Worm (Caenorhabditis elegans) whole organism, L4/young adult: Measurements from ENCODE around the gene F16F9.4.

Experiments
- W03F9.2 ChIP-seq: fragments of 150-350 bp; optimal IDR thresholded peaks from 2 replicates; lab custom pipeline; 2014; ENCODE audit warnings: missing biosample characterization, missing genetic modification characterization
- dao-5 ChIP-seq: sonication (generic microtip); optimal IDR thresholded peaks from 2 replicates; lab custom pipeline; 2016; ENCODE audit warnings: missing genotype, missing genetic modification characterization, moderate library complexity, missing compliant biosample characterization
- him-1 ChIP-seq: sonication (generic microtip); optimal IDR thresholded peaks from 2 replicates; lab custom pipeline; 2016; ENCODE audit warnings: missing genotype, missing genetic modification reagents, missing genetic modification characterization, missing compliant biosample characterization

F16F9.4 gene

DNA sequence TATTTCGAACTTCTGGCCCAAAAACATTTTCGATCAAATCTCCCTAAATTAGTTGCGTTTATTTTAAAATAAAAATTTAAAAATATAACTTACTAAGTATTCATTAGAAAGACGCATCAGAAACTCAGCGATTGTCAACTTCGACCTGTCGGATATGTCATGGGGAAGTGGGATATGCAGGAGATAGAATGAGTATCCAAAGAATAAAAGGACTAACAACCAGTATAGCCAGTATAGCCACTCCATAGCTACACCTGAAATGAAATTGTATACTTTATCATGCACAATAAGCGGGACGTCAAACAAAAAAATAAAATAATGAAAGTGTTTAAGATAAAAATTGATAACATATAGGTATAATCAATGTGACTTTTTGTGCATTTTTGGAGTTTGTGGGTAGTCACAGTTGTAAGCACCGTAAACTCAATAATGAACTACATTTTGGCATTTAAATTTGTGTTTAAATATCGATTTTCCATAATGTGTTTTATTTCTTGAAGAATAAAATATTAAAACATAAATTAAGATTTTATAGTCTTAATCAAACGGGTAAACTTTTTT lies at the start of gene F16F9.4:
Gene F16F9.4 (minus strand): TSS at position 276 of the 561 bp plus-strand sequence.
- no peak for TF ChIP-seq dao-5 (tag; lab: Kevin White, UChicago)
- TF ChIP-seq him-1 (tag; lab: Kevin White, UChicago), result no peak

DNA sequence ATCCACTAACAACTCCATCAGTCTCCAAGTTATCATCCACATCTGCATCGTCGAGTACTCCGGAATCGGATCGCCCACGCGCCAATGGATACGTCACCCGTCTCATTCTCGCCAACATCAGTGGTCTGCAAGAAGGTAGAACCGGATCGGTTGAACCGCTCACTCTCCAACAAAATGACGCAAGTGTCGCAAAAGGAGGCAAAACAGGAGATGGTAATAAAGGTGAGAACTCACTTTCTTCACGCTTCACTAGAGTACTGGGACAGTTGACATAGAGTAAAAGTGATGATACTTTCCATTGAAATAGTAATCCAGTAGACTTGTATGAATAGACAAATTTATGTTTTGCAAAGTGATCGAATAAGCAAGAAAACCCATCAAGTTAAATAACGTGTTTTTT lies 45.9 kb upstream of the F16F9.4 start:
- TF ChIP-seq dao-5 (tag; lab: Kevin White, UChicago), result no peak

DNA sequence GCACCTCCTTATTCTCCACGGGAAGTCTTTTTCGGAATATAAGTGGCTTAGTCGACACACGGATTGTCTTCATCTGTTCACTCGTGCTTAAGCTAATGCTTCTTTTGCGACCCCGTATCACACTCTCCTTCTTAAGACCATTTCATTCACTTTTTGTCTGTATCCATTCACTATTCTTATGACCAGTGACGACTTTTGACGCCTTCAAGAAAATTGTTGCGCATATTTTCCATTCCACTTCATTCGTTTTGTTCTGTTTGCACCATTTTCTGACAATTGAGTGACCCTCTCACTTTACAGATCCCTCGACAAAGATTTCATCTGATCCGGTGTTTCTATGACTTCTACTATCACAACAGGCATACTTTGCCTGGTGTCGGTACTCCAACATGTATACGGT lies 44.4 kb upstream of the F16F9.4 start, which contains the start of gene H03E18.1:
Gene H03E18.1 (plus strand): TSS at position 301 of the 400 bp plus-strand sequence.
- TF ChIP-seq him-1 (tag; lab: Kevin White, UChicago) (no peak), W03F9.2 (tag; lab: Kevin White, UChicago) (no peak)

DNA sequence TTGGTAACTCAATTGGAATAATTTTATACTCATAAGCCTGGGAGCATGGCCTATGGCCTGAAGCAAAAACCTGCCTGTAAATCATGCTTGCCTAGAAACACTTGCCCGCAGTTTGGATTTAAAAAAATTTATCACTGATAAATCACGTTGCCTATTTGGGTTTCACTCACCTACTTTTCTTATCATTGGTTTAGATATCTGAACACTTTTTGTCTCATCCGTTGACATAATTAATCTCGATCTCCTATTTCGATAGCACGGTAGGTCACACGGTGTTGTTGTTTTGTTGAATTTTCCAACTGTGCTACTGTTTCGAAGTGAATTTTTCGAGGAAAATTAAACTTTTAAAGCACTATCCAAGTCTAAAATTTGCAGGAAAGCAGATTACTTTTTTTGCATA lies 43.9 kb upstream of the F16F9.4 start:
- TF ChIP-seq dao-5 (tag; lab: Kevin White, UChicago) (no peak), W03F9.2 (tag; lab: Kevin White, UChicago) (no peak), him-1 (tag; lab: Kevin White, UChicago) (no peak)

DNA sequence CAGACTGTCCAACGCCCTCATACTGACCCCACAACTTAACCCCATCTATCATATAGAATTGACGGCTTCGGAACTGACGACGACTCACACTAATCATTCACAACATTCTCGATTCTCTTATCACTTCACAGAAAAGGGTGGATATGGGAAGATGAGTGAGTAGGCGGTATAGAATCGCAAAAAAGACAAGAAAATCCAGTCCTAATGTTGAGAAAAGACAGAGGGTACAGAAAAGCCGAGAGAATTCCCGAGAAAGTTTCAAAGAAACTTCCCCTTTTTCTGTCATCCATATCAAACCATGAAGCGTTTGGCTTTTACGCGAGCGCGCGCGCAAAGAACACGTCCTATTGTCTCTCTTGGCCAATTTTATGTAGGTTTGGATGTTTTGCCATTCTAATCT lies 41.0 kb upstream of the F16F9.4 start:
- TF ChIP-seq him-1 (tag; lab: Kevin White, UChicago) (no peak), W03F9.2 (tag; lab: Kevin White, UChicago) (no peak), dao-5 (tag; lab: Kevin White, UChicago) (no peak)

DNA sequence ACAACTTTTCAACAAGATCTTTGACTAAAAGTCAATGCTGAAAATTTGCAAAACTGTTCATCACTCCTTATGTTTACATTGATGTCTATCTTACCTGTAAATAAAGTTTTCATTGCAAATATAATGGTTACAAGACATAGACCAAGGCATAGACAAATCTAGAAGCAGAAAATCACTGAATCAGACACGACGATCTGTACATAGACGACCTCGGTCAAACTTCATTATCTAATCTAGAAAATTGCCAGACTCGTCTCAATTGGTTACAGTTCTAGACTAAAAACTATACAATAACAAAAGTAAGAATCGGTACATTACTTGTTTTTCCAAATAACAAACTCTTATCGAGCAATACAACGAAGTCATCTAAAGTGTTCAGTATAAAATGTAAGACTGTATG lies 37.8 kb upstream of the F16F9.4 start, which contains the start of gene grd-4:
Gene grd-4 (plus strand): TSS at position 301 of the 400 bp plus-strand sequence.
- TF ChIP-seq dao-5 (tag; lab: Kevin White, UChicago) (no peak), him-1 (tag; lab: Kevin White, UChicago) (no peak), W03F9.2 (tag; lab: Kevin White, UChicago) (no peak)

DNA sequence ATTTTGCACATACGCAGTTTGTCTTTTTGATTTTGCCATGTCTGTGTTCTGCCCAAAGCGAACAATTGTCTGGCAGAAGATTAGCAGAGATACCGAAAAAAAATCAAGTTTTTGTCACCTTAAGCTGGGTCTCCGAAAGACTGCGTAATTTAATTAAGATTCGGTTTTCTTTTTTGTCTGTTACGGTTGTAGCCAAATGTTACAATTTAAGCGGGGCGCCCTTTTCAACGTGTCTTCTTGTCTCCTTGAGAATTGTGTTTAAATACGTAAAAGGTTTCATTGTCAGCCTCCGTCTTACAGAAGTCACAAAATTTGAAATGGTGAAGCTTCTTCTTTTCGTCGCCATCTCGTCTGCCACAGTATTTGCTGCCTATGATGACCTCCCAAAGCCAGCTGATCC lies 36.6 kb upstream of the F16F9.4 start, which contains the start of gene grd-14:
Gene grd-14 (plus strand): TSS at position 301 of the 400 bp plus-strand sequence.
- TF ChIP-seq dao-5 (tag; lab: Kevin White, UChicago) (no peak), him-1 (tag; lab: Kevin White, UChicago) (no peak), W03F9.2 (tag; lab: Kevin White, UChicago) (no peak)

DNA sequence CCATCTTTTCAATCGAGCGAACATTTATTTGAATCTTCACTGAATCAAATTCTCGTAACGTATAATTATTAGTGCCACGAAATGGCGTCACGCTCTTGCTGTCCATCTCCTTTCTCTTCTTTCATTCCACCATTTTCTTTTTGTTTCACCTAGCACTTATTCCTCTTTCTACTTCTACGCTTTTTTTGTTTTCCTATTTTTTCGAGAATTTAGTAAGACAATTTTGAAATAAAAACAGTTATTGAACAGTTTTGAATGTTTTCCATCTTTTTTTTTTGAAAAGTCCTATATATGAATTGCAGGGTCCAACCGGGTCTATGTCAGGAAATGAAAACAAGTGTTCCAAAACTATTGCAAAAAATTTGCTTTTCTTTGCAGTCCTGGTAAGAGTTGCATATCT lies 31.8 kb upstream of the F16F9.4 start, which contains the start of gene T01B10.5:
Gene T01B10.5 (plus strand): TSS at position 301 of the 400 bp plus-strand sequence.
- TF ChIP-seq W03F9.2 (tag; lab: Kevin White, UChicago) (no peak), him-1 (tag; lab: Kevin White, UChicago) (no peak), dao-5 (tag; lab: Kevin White, UChicago) (no peak)

DNA sequence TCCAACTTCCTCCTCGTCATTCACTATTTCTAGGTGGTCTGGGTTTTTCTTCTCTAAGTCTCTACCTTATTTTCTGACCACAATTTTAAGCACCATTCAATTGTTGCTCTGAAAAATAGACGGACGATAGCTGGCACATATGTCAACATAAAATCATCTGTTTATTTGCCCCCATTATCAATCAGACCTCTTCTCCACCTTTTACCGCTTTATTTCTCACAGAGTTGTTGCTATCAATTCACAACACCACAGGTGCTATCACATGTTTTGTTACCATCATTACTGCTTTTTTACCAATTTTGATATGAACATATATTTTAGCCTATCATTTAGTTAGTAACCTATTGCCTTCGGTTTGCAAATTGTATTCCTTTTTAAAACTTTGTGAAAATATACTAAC lies 29.6 kb upstream of the F16F9.4 start:
- TF ChIP-seq W03F9.2 (tag; lab: Kevin White, UChicago), result no peak
- TF ChIP-seq dao-5 (tag; lab: Kevin White, UChicago), result no peak
- no peak for TF ChIP-seq him-1 (tag; lab: Kevin White, UChicago)

DNA sequence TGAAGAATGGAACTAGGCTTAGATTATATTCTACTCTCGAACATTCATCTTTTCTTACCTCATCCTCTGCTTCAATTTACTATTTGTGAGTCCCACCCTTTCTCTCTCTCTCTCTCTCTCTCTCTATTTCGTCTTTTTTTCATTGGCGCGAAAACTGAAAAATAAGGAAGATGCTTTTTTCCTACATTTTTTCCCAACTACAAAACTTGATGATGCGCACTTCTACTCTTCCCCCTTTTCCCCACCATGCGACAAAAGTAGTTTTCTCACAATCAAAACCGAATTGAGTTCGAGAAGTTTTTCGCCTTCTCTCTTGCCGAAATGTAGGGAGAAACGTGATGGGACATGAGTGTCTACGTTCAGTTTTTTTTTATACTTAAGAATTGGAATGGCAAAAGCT lies 26.7 kb upstream of the F16F9.4 start:
- TF ChIP-seq dao-5 (tag; lab: Kevin White, UChicago) (no peak), him-1 (tag; lab: Kevin White, UChicago) (no peak), W03F9.2 (tag; lab: Kevin White, UChicago) (no peak)

DNA sequence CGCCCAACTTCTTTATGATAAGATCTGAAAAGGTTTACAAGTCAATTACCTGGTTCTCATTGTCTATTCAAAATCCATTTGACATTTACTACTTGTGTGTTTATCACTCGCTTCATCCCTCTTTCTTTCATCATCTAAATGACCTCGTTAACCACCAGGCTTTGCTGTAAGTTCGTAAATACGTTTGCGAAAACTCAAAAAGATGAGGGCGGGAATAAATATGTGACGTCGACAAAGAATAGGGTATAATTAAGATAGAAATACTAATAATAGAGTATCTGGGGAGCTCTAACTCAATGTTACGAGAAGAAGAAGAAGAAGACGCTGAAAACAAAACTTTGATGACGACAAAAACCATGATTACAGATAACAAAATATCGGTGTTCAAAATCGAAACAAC lies 26.3 kb upstream of the F16F9.4 start:
- TF ChIP-seq W03F9.2 (tag; lab: Kevin White, UChicago) (no peak), dao-5 (tag; lab: Kevin White, UChicago) (no peak), him-1 (tag; lab: Kevin White, UChicago) (no peak)

DNA sequence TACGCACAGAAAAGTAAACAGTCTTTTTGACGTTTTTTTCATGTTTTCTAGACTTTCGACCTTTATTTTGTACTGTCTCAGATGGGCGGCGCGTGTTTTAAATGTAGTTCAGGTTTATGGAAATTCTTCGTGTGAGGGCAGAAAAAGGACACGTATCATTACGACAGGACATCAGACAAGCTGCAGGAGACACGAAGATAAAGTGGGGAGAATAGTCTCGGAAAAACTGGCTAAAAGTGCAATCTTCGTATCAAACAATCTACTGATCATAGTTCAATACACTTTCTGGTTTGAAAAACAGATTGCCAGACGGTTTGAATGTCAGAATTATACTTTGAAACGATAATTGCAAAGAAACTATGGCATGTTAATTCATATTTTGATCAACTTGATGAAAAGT lies 22.2 kb upstream of the F16F9.4 start:
- TF ChIP-seq dao-5 (tag; lab: Kevin White, UChicago) (no peak), him-1 (tag; lab: Kevin White, UChicago) (no peak), W03F9.2 (tag; lab: Kevin White, UChicago) (no peak)

DNA sequence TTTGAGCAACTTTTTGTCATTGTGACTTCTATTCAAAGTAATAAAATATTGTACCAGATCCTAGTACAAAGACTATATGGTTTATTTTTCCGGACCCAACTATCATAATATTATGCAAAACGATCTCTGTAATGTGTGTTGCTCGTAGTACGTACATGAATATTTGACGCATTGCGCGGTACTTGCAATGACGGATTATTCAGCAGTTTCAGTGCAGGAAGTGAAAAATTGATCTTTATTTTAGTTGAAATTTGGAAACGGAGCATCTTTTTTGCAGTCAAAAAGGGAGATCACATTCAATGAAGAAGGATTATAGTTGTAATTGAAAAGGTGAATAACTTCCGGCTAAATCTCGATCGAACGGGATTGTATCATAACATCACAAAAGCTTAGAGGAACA lies 20.8 kb upstream of the F16F9.4 start:
- no peak for TF ChIP-seq W03F9.2 (tag; lab: Kevin White, UChicago)
- no peak for TF ChIP-seq him-1 (tag; lab: Kevin White, UChicago)
- no peak for TF ChIP-seq dao-5 (tag; lab: Kevin White, UChicago)

DNA sequence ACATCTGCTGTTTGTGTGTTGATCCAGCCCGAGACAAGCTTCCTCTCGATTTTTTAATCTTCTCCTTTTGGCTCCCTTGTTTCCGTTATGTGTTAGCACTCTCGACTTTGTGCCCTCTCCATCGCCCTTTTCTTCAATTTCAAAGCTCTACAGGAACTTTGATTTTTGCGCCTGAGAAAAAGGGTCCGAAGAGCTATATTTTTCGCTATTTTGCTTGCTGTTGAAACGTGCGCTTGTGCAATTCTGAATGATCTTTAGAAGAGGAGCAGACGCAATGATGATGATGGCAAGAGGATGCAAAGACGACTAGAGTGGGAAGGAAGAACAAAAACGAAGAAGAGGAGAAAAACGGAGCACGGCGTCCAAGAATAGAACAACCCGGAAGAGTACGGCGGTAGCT lies 18.6 kb upstream of the F16F9.4 start:
- no peak for TF ChIP-seq W03F9.2 (tag; lab: Kevin White, UChicago)
- no peak for TF ChIP-seq him-1 (tag; lab: Kevin White, UChicago)
- TF ChIP-seq dao-5 (tag; lab: Kevin White, UChicago), result no peak
